Fruit fly (Drosophila melanogaster) whole organism, embryonic: ENCODE results near the gene mRpS7.

Experiments
- BEAF-32 ChIP-seq: fragments of 200-800 bp; sonication (Bioruptor generic); optimal IDR thresholded peaks from 3 replicates; lab custom pipeline; 2017; ENCODE audit warnings: missing biosample characterization, missing genetic modification characterization, mild to moderate bottlenecking, moderate library complexity, missing genetic modification reagents
- CG10267 ChIP-seq: fragments of 200-800 bp; sonication (Bioruptor generic); optimal IDR thresholded peaks from 2 replicates; lab custom pipeline; 2018; ENCODE audit warnings: missing biosample characterization, mild to moderate bottlenecking, missing genetic modification characterization, moderate library complexity
- CG11247 ChIP-seq: fragments of 200-800 bp; sonication (Bioruptor generic); IDR thresholded peaks from 2 replicates; pipeline ENCODE4 v1.3.6; 2022; ENCODE audit warnings: missing biosample characterization, missing genetic modification characterization
- CG11723 ChIP-seq: fragments of 200-800 bp; sonication (Bioruptor generic); optimal IDR thresholded peaks from 2 replicates; lab custom pipeline; 2017; ENCODE audit warnings: missing biosample characterization, mild to moderate bottlenecking, missing genetic modification characterization
- CG13287 ChIP-seq: fragments of 200-800 bp; sonication (Bioruptor generic); IDR thresholded peaks from 2 replicates; pipeline ENCODE4 v1.3.6; 2022; ENCODE audit warnings: missing biosample characterization, missing genetic modification characterization; ENCODE audit not compliant: partially characterized antibody
- CG14667 ChIP-seq: fragments of 200-800 bp; sonication (Bioruptor generic); IDR thresholded peaks from 2 replicates; pipeline ENCODE4 v1.3.6; 2022; ENCODE audit warnings: missing biosample characterization, missing genetic modification characterization
- CG14710 ChIP-seq: fragments of 200-800 bp; sonication (Bioruptor generic); optimal IDR thresholded peaks from 3 replicates; lab custom pipeline; 2019; ENCODE audit warnings: missing biosample characterization, mild to moderate bottlenecking, missing genetic modification characterization, moderate library complexity
- CG14860 ChIP-seq: fragments of 200-800 bp; sonication (Bioruptor generic); IDR thresholded peaks from 3 replicates; pipeline ENCODE4 v1.3.6; 2022; ENCODE audit warnings: missing biosample characterization, missing genetic modification characterization; ENCODE audit not compliant: partially characterized antibody
- CG1603 ChIP-seq: fragments of 200-800 bp; sonication (Bioruptor generic); optimal IDR thresholded peaks from 2 replicates; lab custom pipeline; 2019; ENCODE audit warnings: missing biosample characterization, mild to moderate bottlenecking, missing genetic modification characterization, moderate library complexity
- CG16813 ChIP-seq: fragments of 200-800 bp; sonication (Bioruptor generic); IDR thresholded peaks from 3 replicates; pipeline ENCODE4 v1.3.6; 2022; ENCODE audit warnings: missing biosample characterization, missing genetic modification characterization; ENCODE audit not compliant: partially characterized antibody
- CG17328 ChIP-seq: fragments of 200-800 bp; sonication (Bioruptor generic); IDR thresholded peaks from 2 replicates; pipeline ENCODE4 v1.3.6; 2022; ENCODE audit warnings: missing biosample characterization, missing genetic modification characterization
- CG17802 ChIP-seq: fragments of 200-800 bp; sonication (Bioruptor generic); optimal IDR thresholded peaks from 2 replicates; lab custom pipeline; 2018; ENCODE audit warnings: missing biosample characterization, mild to moderate bottlenecking, missing genetic modification characterization, moderate library complexity
- CG17829 ChIP-seq: fragments of 200-800 bp; optimal IDR thresholded peaks from 2 replicates; lab custom pipeline; 2019; ENCODE audit warnings: missing biosample characterization, mild to moderate bottlenecking, missing genetic modification characterization, moderate library complexity
- CG30020 ChIP-seq: fragments of 200-800 bp; optimal IDR thresholded peaks from 2 replicates; lab custom pipeline; 2019; ENCODE audit warnings: missing biosample characterization, mild to moderate bottlenecking, missing genetic modification characterization, moderate library complexity
- CG3065 ChIP-seq: fragments of 200-800 bp; sonication (Bioruptor generic); optimal IDR thresholded peaks from 2 replicates; lab custom pipeline; 2016; ENCODE audit warnings: missing biosample characterization, missing genetic modification characterization
- CG3995 ChIP-seq: fragments of 200-800 bp; sonication (Bioruptor generic); optimal IDR thresholded peaks from 3 replicates; lab custom pipeline; 2016; ENCODE audit warnings: missing biosample characterization, missing genetic modification characterization
- CG4617 ChIP-seq: fragments of 200-800 bp; sonication (Bioruptor generic); optimal IDR thresholded peaks from 3 replicates; lab custom pipeline; 2016; ENCODE audit warnings: missing biosample characterization, missing genetic modification characterization, borderline replicate concordance
- CG6791 ChIP-seq: fragments of 200-800 bp; sonication (Bioruptor generic); IDR thresholded peaks from 3 replicates; pipeline ENCODE4 v1.3.6; 2022; ENCODE audit warnings: missing biosample characterization, missing genetic modification characterization; ENCODE audit not compliant: partially characterized antibody
- CG8924 ChIP-seq: fragments of 200-800 bp; optimal IDR thresholded peaks from 3 replicates; lab custom pipeline; 2019; ENCODE audit warnings: missing biosample characterization, mild to moderate bottlenecking, missing genetic modification characterization, moderate library complexity
- HLH4C ChIP-seq: fragments of 200-800 bp; sonication (Bioruptor generic); IDR thresholded peaks from 3 replicates; pipeline ENCODE4 v1.3.6; 2022; ENCODE audit warnings: missing biosample characterization, missing genetic modification characterization; ENCODE audit not compliant: partially characterized antibody
- MBD-R2 ChIP-seq: fragments of 200-800 bp; sonication (Bioruptor generic); IDR thresholded peaks from 2 replicates; pipeline ENCODE4 v1.3.6; 2022; ENCODE audit warnings: missing biosample characterization, missing genetic modification characterization
- MESR4 ChIP-seq: fragments of 200-800 bp; sonication (Bioruptor generic); optimal IDR thresholded peaks from 2 replicates; lab custom pipeline; 2018; ENCODE audit warnings: missing biosample characterization, mild to moderate bottlenecking, missing genetic modification characterization, moderate library complexity
- Med ChIP-seq: fragments of 200-800 bp; sonication (Bioruptor generic); peaks from one replicate; lab custom pipeline; 2016; ENCODE audit warnings: missing biosample characterization, missing genetic modification characterization, mild to moderate bottlenecking, inconsistent platforms, moderate library complexity
- Pdp1 ChIP-seq, 2 experiments: fragments of 200-800 bp; sonication (Bioruptor generic); optimal IDR thresholded peaks; 3 replicates each; lab custom pipeline; 2016; ENCODE audit warnings: missing biosample characterization in 2 of 2, missing genetic modification characterization in 2 of 2, mild to moderate bottlenecking in 1 of 2, moderate library complexity in 1 of 2
- Sox100B ChIP-seq: fragments of 200-800 bp; sonication (Bioruptor generic); optimal IDR thresholded peaks from 3 replicates; lab custom pipeline; 2018; ENCODE audit warnings: missing biosample characterization, mild to moderate bottlenecking, missing genetic modification characterization
- Sry-β ChIP-seq: fragments of 200-800 bp; sonication (Bioruptor generic); optimal IDR thresholded peaks from 2 replicates; lab custom pipeline; 2018; ENCODE audit warnings: missing biosample characterization, mild to moderate bottlenecking, missing genetic modification characterization, moderate library complexity
- Sry-δ ChIP-seq: fragments of 200-800 bp; sonication (Bioruptor generic); optimal IDR thresholded peaks from 2 replicates; lab custom pipeline; 2016; ENCODE audit warnings: missing biosample characterization, missing genetic modification characterization
- Vsx1 ChIP-seq: fragments of 200-800 bp; sonication (Bioruptor generic); optimal IDR thresholded peaks from 2 replicates; lab custom pipeline; 2017; ENCODE audit warnings: missing biosample characterization, mild to moderate bottlenecking, missing genetic modification characterization, missing genetic modification reagents
- YL-1 ChIP-seq: fragments of 200-800 bp; sonication (Bioruptor generic); optimal IDR thresholded peaks from 3 replicates; lab custom pipeline; 2017; ENCODE audit warnings: missing biosample characterization, mild to moderate bottlenecking, missing genetic modification characterization
- ab ChIP-seq: fragments of 200-800 bp; sonication (Bioruptor generic); optimal IDR thresholded peaks from 2 replicates; lab custom pipeline; 2016; ENCODE audit warnings: missing biosample characterization, missing genetic modification characterization
- amos ChIP-seq: fragments of 200-800 bp; sonication (Bioruptor generic); IDR thresholded peaks from 2 replicates; pipeline ENCODE4 v1.3.6; 2022; ENCODE audit warnings: missing biosample characterization, missing genetic modification characterization; ENCODE audit not compliant: partially characterized antibody
- bbx ChIP-seq: fragments of 200-800 bp; sonication (Bioruptor generic); IDR thresholded peaks from 2 replicates; pipeline ENCODE4 v1.3.6; 2022; ENCODE audit warnings: missing biosample characterization, missing genetic modification characterization; ENCODE audit not compliant: partially characterized antibody
- eve ChIP-seq, 2 experiments: fragments of >200 bp; optimal IDR thresholded peaks; 2 replicates each; lab custom pipeline; 2017; ENCODE audit warnings: missing biosample characterization in 2 of 2, missing genetic modification characterization in 2 of 2
- fru ChIP-seq: fragments of >200 bp; optimal IDR thresholded peaks from 2 replicates; lab custom pipeline; 2017
- inv ChIP-seq: fragments of 200-800 bp; sonication (Bioruptor generic); IDR thresholded peaks from 2 replicates; pipeline ENCODE4 v1.3.6; 2022; ENCODE audit warnings: missing biosample characterization, missing genetic modification characterization; ENCODE audit not compliant: partially characterized antibody
- lbe ChIP-seq: fragments of 200-800 bp; sonication (Bioruptor generic); optimal IDR thresholded peaks from 2 replicates; lab custom pipeline; 2016; ENCODE audit warnings: missing biosample characterization, mild to moderate bottlenecking, missing genetic modification characterization
- mam ChIP-seq: fragments of 200-800 bp; sonication (Bioruptor generic); optimal IDR thresholded peaks from 3 replicates; lab custom pipeline; 2016; ENCODE audit warnings: missing biosample characterization, missing genetic modification characterization
- onecut ChIP-seq: fragments of 200-800 bp; sonication (Bioruptor generic); IDR thresholded peaks from 2 replicates; pipeline ENCODE4 v1.3.6; 2022; ENCODE audit warnings: missing biosample characterization, missing genetic modification characterization
- pfk ChIP-seq: fragments of 200-800 bp; sonication (Bioruptor generic); optimal IDR thresholded peaks from 2 replicates; lab custom pipeline; 2018; ENCODE audit warnings: missing biosample characterization, mild to moderate bottlenecking, missing genetic modification characterization, moderate library complexity
- phol ChIP-seq: fragments of 200-800 bp; sonication (Bioruptor generic); optimal IDR thresholded peaks from 3 replicates; lab custom pipeline; 2018; ENCODE audit warnings: missing biosample characterization, mild to moderate bottlenecking, missing genetic modification characterization, moderate library complexity
- ranshi ChIP-seq: fragments of 200-800 bp; sonication (Bioruptor generic); IDR thresholded peaks from 2 replicates; pipeline ENCODE4 v1.3.6; 2022; ENCODE audit warnings: missing biosample characterization, missing genetic modification characterization
- row ChIP-seq: fragments of 200-800 bp; sonication (Bioruptor generic); IDR thresholded peaks from 3 replicates; pipeline ENCODE4 v1.3.6; 2022; ENCODE audit warnings: missing biosample characterization, missing genetic modification characterization
- sens ChIP-seq: fragments of 200-800 bp; sonication (Bioruptor generic); peaks from one replicate; lab custom pipeline; 2016; ENCODE audit warnings: missing biosample characterization, missing genetic modification characterization
- sima ChIP-seq: fragments of 200-800 bp; sonication (Bioruptor generic); optimal IDR thresholded peaks from 2 replicates; lab custom pipeline; 2016; ENCODE audit warnings: missing biosample characterization, missing genetic modification characterization
- slou ChIP-seq: fragments of 200-800 bp; sonication (Bioruptor generic); optimal IDR thresholded peaks from 3 replicates; lab custom pipeline; 2016; ENCODE audit warnings: missing biosample characterization, missing genetic modification characterization
- sna ChIP-seq: fragments of 200-800 bp; sonication (Bioruptor generic); IDR thresholded peaks from 2 replicates; pipeline ENCODE4 v1.3.6; 2022; ENCODE audit warnings: missing biosample characterization, missing genetic modification characterization; ENCODE audit not compliant: partially characterized antibody
- sqz ChIP-seq: fragments of 200-800 bp; sonication (Bioruptor generic); optimal IDR thresholded peaks from 3 replicates; lab custom pipeline; 2018; ENCODE audit warnings: missing biosample characterization, mild to moderate bottlenecking, missing genetic modification characterization
- trh ChIP-seq: fragments of 200-800 bp; sonication (Bioruptor generic); optimal IDR thresholded peaks from 2 replicates; lab custom pipeline; 2016; ENCODE audit warnings: missing biosample characterization, missing genetic modification characterization
- z ChIP-seq: fragments of 200-800 bp; sonication (Bioruptor generic); IDR thresholded peaks from 3 replicates; pipeline ENCODE4 v1.3.6; 2022; ENCODE audit warnings: missing biosample characterization, missing genetic modification characterization

Gene mRpS7

DNA sequence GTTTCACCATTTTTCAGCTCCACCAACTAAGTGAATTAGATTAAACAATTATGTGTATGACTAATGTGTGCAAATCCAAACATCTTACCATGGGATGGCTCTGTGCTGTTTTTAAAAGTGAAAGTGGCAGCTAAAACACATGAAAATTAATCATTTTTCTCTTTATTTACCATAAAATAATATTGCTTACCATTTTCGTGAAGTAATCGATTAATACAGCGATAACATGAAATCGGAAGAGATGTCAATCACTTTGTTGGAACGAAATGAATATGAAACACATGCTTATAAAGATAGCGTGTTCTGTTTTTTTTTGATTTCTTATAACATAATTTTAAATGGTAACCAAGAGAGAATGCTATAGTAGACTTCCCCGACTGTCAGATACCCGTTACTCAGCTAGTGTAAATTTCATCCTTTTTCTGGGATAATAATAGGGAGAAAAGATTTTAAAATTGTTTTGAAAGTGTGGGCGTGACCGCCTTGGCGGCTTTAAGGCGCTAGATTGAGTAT is 17.4 kb downstream of the mRpS7 start:
- no peak for TF ChIP-seq CG11247
- peak; percentile 52 for TF ChIP-seq MBD-R2 (GFP tag; lab: Robert Waterston, UW)
- peak; percentile 32; the same call in 1 of the 3 replicates for TF ChIP-seq CG6791 (GFP tag; lab: Robert Waterston, UW)
- no peak for TF ChIP-seq Vsx1 (GFP tag; lab: Kevin White, UChicago)
- no peak for TF ChIP-seq CG17328 (GFP tag; lab: Robert Waterston, UW)
- TF ChIP-seq onecut (GFP tag; lab: Robert Waterston, UW) = no peak
- no peak for TF ChIP-seq Pdp1 (GFP tag; optimal IDR thresholded peaks at IDR 0.05; lab: Kevin White, UChicago)
- peak in 1 of 2 experiments; percentile 61 for TF ChIP-seq eve (GFP tag; optimal IDR thresholded peaks at IDR 0.05; lab: Kevin White, UChicago)
- TF ChIP-seq z (GFP tag; lab: Robert Waterston, UW) = no peak
- TF ChIP-seq slou (GFP tag; lab: Kevin White, UChicago) = no peak
- TF ChIP-seq amos = peak; percentile 21; the same call in 1 of the 2 replicates
- TF ChIP-seq phol = peak; percentile 13
- peak; percentile 45; the same call in 1 of the 3 replicates for TF ChIP-seq CG16813 (GFP tag; lab: Robert Waterston, UW)
- TF ChIP-seq CG14667 (GFP tag; lab: Robert Waterston, UW) = no peak
- peak; percentile 57 for TF ChIP-seq CG4617 (GFP tag; lab: Kevin White, UChicago)
- peak; percentile 59 for TF ChIP-seq Med (GFP tag; lab: Kevin White, UChicago)
- no peak for TF ChIP-seq fru (lab: Kevin White, UChicago)
- no peak for TF ChIP-seq ranshi (GFP tag; lab: Robert Waterston, UW)
- TF ChIP-seq sqz (GFP tag; lab: Kevin White, UChicago) = no peak
- peak; percentile 42; the same call in 1 of the 3 replicates for TF ChIP-seq CG14860
- 0 out of 2 replicates have a peak, but pooled peaks have one; percentile 9 for TF ChIP-seq bbx (GFP tag; lab: Robert Waterston, UW)
- peak; percentile 25 for TF ChIP-seq CG17802
- peak; percentile 15 for TF ChIP-seq CG10267 (tag; lab: Kevin White, UChicago)
- no peak for TF ChIP-seq ab (GFP tag; lab: Kevin White, UChicago)
- peak; percentile 91 for TF ChIP-seq sens (GFP tag; lab: Kevin White, UChicago)
- TF ChIP-seq CG1603 = peak; percentile 91
- peak; percentile 60 for TF ChIP-seq CG3995 (GFP tag; lab: Kevin White, UChicago)
- TF ChIP-seq CG30020 = peak; percentile 95
- peak; percentile 45 for TF ChIP-seq YL-1 (GFP tag; lab: Kevin White, UChicago)
- peak; percentile 62 for TF ChIP-seq CG13287
- TF ChIP-seq MESR4 (GFP tag; lab: Kevin White, UChicago) = peak; percentile 54
- peak; percentile 57 for TF ChIP-seq BEAF-32
- peak; percentile 54 for TF ChIP-seq Sry-β
- peak; percentile 58; the same call in 1 of the 2 replicates for TF ChIP-seq sna
- no peak for TF ChIP-seq CG17829 (tag; lab: Kevin White, UChicago)
- TF ChIP-seq pfk (GFP tag; lab: Kevin White, UChicago) = peak; percentile 92
- peak; percentile 67 for TF ChIP-seq HLH4C (GFP tag; lab: Robert Waterston, UW)
- peak; percentile 95 for TF ChIP-seq CG3065 (GFP tag; lab: Kevin White, UChicago)
- TF ChIP-seq inv (GFP tag; lab: Robert Waterston, UW) = 0 out of 2 replicates have a peak, but pooled peaks have one; percentile 22
- no peak for TF ChIP-seq sima (GFP tag; lab: Kevin White, UChicago)
- no peak for TF ChIP-seq lbe (GFP tag; lab: Kevin White, UChicago)
- TF ChIP-seq CG11723 (GFP tag; lab: Kevin White, UChicago) = peak; percentile 49
- TF ChIP-seq CG8924 (tag; lab: Kevin White, UChicago) = peak; percentile 79
- TF ChIP-seq row = peak; percentile 60
- TF ChIP-seq trh (GFP tag; lab: Kevin White, UChicago) = no peak
- TF ChIP-seq Sry-δ = peak; percentile 52
- TF ChIP-seq Sox100B = peak; percentile 3
- TF ChIP-seq mam (GFP tag; lab: Kevin White, UChicago) = peak; percentile 25
- peak; percentile 1 for TF ChIP-seq CG14710 (tag; lab: Kevin White, UChicago)
